Fruit fly (Drosophila melanogaster): ENCODE results near the gene Surf4.
A peak's percentile ranks its signal among the peaks of the same experiment; 100 is the strongest.

Gene Surf4

DNA sequence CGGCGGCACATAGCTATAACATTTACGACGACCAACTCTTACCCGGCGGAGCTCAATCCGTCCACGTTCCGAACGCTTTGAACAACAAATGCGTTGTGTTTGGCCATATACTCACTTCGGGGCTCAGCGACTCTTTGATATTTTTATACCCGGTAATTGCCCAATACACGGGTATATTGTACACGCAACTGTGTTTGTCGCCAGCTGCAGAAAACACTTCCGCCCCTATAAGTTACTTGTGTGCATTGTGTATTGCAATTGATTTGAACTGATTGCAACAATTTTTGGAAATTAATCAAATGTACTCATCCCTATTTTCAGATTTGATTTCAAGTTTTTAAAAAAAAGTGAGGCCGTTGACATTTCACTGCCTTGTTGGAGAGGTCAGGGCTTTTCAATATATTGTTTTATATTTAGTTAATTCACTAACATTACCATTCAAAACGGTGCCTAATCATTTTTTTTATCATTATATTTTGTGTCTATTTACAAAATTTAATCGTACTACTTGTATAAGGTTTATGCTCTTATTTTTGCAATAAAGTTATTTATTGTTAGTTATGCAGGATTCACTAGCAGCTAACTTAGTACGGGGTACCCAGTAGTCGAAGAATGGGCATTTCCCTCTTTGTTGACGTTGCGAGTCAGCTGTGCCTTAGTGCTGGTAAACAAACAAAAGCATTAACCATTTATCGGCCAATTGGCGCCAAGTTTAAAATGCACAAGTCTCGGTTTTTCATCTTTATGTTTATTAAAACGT is 2.9 kb downstream of the Surf4 start, which contains the start of gene Nagk (continued):
- TF ChIP-seq ken (GFP tag; IDR thresholded peaks at IDR 0.05) (peak; percentile 48; the same call in 1 of the 3 replicates), Bteb2 (GFP tag; optimal IDR thresholded peaks at IDR 0.05) (peak; percentile 50), nau (GFP tag; optimal IDR thresholded peaks at IDR 0.05) (no peak), CG10209 (GFP tag; optimal IDR thresholded peaks at IDR 0.05) (peak; percentile 68), Gsc (GFP tag; IDR thresholded peaks at IDR 0.05) (no peak), CG4617 (GFP tag; optimal IDR thresholded peaks at IDR 0.05; ENCODE audit: borderline replicate concordance) (peak; percentile 13), btn (GFP tag; optimal IDR thresholded peaks at IDR 0.05) (peak; percentile 9), corto (GFP tag; optimal IDR thresholded peaks at IDR 0.05) (no peak), seq (GFP tag; IDR thresholded peaks at IDR 0.05) (no peak), dati (GFP tag; IDR thresholded peaks at IDR 0.05) (0 out of 2 replicates have a peak, but pooled peaks have one; percentile 5), CG30403 (GFP tag; optimal IDR thresholded peaks at IDR 0.05) (peak; percentile 77), pzg (GFP tag; optimal IDR thresholded peaks at IDR 0.05) (peak; percentile 34), Xbp1 (GFP tag; optimal IDR thresholded peaks at IDR 0.05) (peak; percentile 64), CG7745 (tag; optimal IDR thresholded peaks at IDR 0.05) (no peak), hb (GFP tag; IDR thresholded peaks at IDR 0.05; ENCODE audit: partially characterized antibody) (no peak), Myb (GFP tag; optimal IDR thresholded peaks at IDR 0.05) (peak; percentile 33), Sox102F (GFP tag; optimal IDR thresholded peaks at IDR 0.05) (peak; percentile 64), sc (optimal IDR thresholded peaks at IDR 0.05) (no peak), sc (GFP tag; optimal IDR thresholded peaks at IDR 0.05) (no peak), Max (GFP tag; optimal IDR thresholded peaks at IDR 0.05) (peak; percentile 67), C15 (GFP tag; IDR thresholded peaks at IDR 0.05) (no peak), Atf3 (GFP tag; optimal IDR thresholded peaks at IDR 0.05) (peak; percentile 6), CG17385 (GFP tag; optimal IDR thresholded peaks at IDR 0.05) (peak; percentile 64), CrebB (tag; optimal IDR thresholded peaks at IDR 0.05) (peak; percentile 40), Meics (GFP tag; optimal IDR thresholded peaks at IDR 0.05) (peak; percentile 81), lilli (GFP tag; optimal IDR thresholded peaks at IDR 0.05) (peak; percentile 79), pb (GFP tag; optimal IDR thresholded peaks at IDR 0.05) (no peak), slbo (GFP tag; IDR thresholded peaks at IDR 0.05) (peak; percentile 71), CG12942 (GFP tag; optimal IDR thresholded peaks at IDR 0.05) (peak; percentile 12), Ptx1 (GFP tag; IDR thresholded peaks at IDR 0.05) (0 out of 2 replicates have a peak, but pooled peaks have one; percentile 39), Fer1 (GFP tag; optimal IDR thresholded peaks at IDR 0.05) (peak; percentile 37), CG2202 (tag; optimal IDR thresholded peaks at IDR 0.05) (peak; percentile 27), CG18476 (GFP tag; optimal IDR thresholded peaks at IDR 0.05) (peak; percentile 80), Dip3 (GFP tag; optimal IDR thresholded peaks at IDR 0.05) (peak; percentile 58), CG16779 (GFP tag; IDR thresholded peaks at IDR 0.05) (no peak), bbx (GFP tag; IDR thresholded peaks at IDR 0.05; ENCODE audit: partially characterized antibody) (peak; percentile 45), CG11247 (GFP tag; IDR thresholded peaks at IDR 0.05) (0 out of 2 replicates have a peak, but pooled peaks have one; percentile 5), CG10267 (tag; optimal IDR thresholded peaks at IDR 0.05) (peak; percentile 79), sima (GFP tag; optimal IDR thresholded peaks at IDR 0.05) (no peak), Camta (GFP tag; optimal IDR thresholded peaks at IDR 0.05) (peak; percentile 40), nerfin-2 (GFP tag; IDR thresholded peaks at IDR 0.05; ENCODE audit: partially characterized antibody) (no peak), mam (GFP tag; optimal IDR thresholded peaks at IDR 0.05) (peak; percentile 40), YL-1 (GFP tag; optimal IDR thresholded peaks at IDR 0.05) (peak; percentile 16), crp (GFP tag; optimal IDR thresholded peaks at IDR 0.05) (peak; percentile 1 to 85), fu2 (GFP tag; optimal IDR thresholded peaks at IDR 0.05) (peak; percentile 24), CG13296 (GFP tag; optimal IDR thresholded peaks at IDR 0.05) (peak; percentile 40), Trl (optimal IDR thresholded peaks at IDR 0.05) (no peak), Trl (GFP tag; optimal IDR thresholded peaks at IDR 0.05) (peak; percentile 37), CG6689 (GFP tag; IDR thresholded peaks at IDR 0.05) (peak; percentile 45; the same call in 1 of the 2 replicates), Adf1 (GFP tag; IDR thresholded peaks at IDR 0.05) (peak; percentile 31; the same call in 1 of the 2 replicates)
